Worm (Caenorhabditis elegans) whole organism, young adult: Measurements from ENCODE around the gene C18B2.5.

Source experiments
- B0035.1 ChIP-seq: sonication (generic microtip); optimal IDR thresholded peaks from 2 replicates; lab custom pipeline; 2016; ENCODE audit warnings: missing genetic modification characterization, mild to moderate bottlenecking, missing compliant biosample characterization, missing genotype, missing genetic modification reagents
- B0336.3 ChIP-seq: fragments of 200-800 bp; sonication (Bioruptor generic); IDR thresholded peaks from 2 replicates; pipeline ENCODE4 v1.3.6; 2022; ENCODE audit warnings: missing genetic modification characterization, missing compliant biosample characterization
- C06A6.2 ChIP-seq: fragments of 200-800 bp; sonication (Bioruptor generic); conservative IDR thresholded peaks from 2 replicates; pipeline ENCODE4 v1.3.6; 2022; ENCODE audit warnings: missing genetic modification characterization, missing compliant biosample characterization
- F33H1.4 ChIP-seq: fragments of 200-800 bp; sonication (Bioruptor generic); IDR thresholded peaks from 2 replicates; pipeline ENCODE4 v1.3.6; 2022; ENCODE audit warnings: missing genetic modification reagents, missing genetic modification characterization, missing compliant biosample characterization
- F55B11.4 ChIP-seq: sonication (generic microtip); optimal IDR thresholded peaks from 2 replicates; lab custom pipeline; 2016; ENCODE audit warnings: missing compliant biosample characterization, missing genetic modification characterization, borderline replicate concordance; ENCODE audit not compliant: insufficient read depth
- F57C9.4 ChIP-seq: sonication (generic microtip); optimal IDR thresholded peaks from 2 replicates; lab custom pipeline; 2017; ENCODE audit warnings: mild to moderate bottlenecking, missing genetic modification characterization, missing compliant biosample characterization
- K11D2.4 ChIP-seq: fragments of 200-800 bp; sonication (Bioruptor generic); IDR thresholded peaks from 2 replicates; pipeline ENCODE4 v1.3.6; 2022; ENCODE audit warnings: missing genetic modification reagents, missing genetic modification characterization, missing compliant biosample characterization
- Y53F4B.3 ChIP-seq: fragments of 200-800 bp; sonication (Bioruptor generic); IDR thresholded peaks from 2 replicates; pipeline ENCODE4 v1.3.6; 2022; ENCODE audit warnings: missing genetic modification reagents, missing genetic modification characterization, missing compliant biosample characterization
- Y53G8AR.9 ChIP-seq: fragments of 200-800 bp; sonication (Bioruptor generic); conservative IDR thresholded peaks from 2 replicates; pipeline ENCODE4 v1.3.6; 2022; ENCODE audit warnings: missing genetic modification reagents, missing genetic modification characterization, missing compliant biosample characterization
- Y56A3A.18 ChIP-seq: fragments of 200-800 bp; sonication (Bioruptor generic); IDR thresholded peaks from 2 replicates; pipeline ENCODE4 v1.3.6; 2022; ENCODE audit warnings: missing genetic modification reagents, missing genetic modification characterization, missing compliant biosample characterization
- Y95B8A.8 ChIP-seq: fragments of 200-800 bp; sonication (Bioruptor generic); IDR thresholded peaks from 2 replicates; pipeline ENCODE4 v1.3.6; 2022; ENCODE audit warnings: missing genetic modification reagents, missing genetic modification characterization, missing compliant biosample characterization
- ZK185.1 ChIP-seq: sonication (generic microtip); optimal IDR thresholded peaks from 2 replicates; lab custom pipeline; 2016; ENCODE audit warnings: mild to moderate bottlenecking, missing genetic modification characterization, missing compliant biosample characterization; ENCODE audit not compliant: poor library complexity, severe bottlenecking
- ama-1 ChIP-seq, 3 experiments: fragments of 150-350 bp in 1 of 3; sonication (generic microtip) in 2 of 3; optimal IDR thresholded peaks; 2 replicates each; lab custom pipeline; 2014 to 2018; ENCODE audit warnings: missing biosample characterization in 2 of 3, missing genetic modification characterization in 2 of 3, missing genetic modification reagents in 2 of 3
- aptf-3 ChIP-seq: fragments of 200-800 bp; sonication (Bioruptor generic); IDR thresholded peaks from 2 replicates; pipeline ENCODE4 v1.3.6; 2022; ENCODE audit warnings: missing genetic modification characterization, missing compliant biosample characterization
- attf-5 ChIP-seq: fragments of 200-800 bp; sonication (Bioruptor generic); optimal IDR thresholded peaks from 2 replicates; lab custom pipeline; 2018; ENCODE audit warnings: mild to moderate bottlenecking, missing genetic modification characterization, missing compliant biosample characterization
- bed-1 ChIP-seq: fragments of 200-800 bp; sonication (Bioruptor generic); IDR thresholded peaks from 2 replicates; pipeline ENCODE4 v1.3.6; 2022; ENCODE audit warnings: missing genetic modification reagents, missing genetic modification characterization, missing compliant biosample characterization
- bed-2 ChIP-seq: fragments of 200-800 bp; sonication (Bioruptor generic); IDR thresholded peaks from 2 replicates; pipeline ENCODE4 v1.3.6; 2022; ENCODE audit warnings: missing genetic modification reagents, missing genetic modification characterization, missing compliant biosample characterization
- cebp-2 ChIP-seq: fragments of 200-800 bp; sonication (Bioruptor generic); IDR thresholded peaks from 2 replicates; pipeline ENCODE4 v1.3.6; 2022; ENCODE audit warnings: missing genetic modification characterization, missing compliant biosample characterization
- ceh-79 ChIP-seq: sonication (generic microtip); optimal IDR thresholded peaks from 2 replicates; lab custom pipeline; 2017; ENCODE audit warnings: mild to moderate bottlenecking, missing genetic modification characterization, missing compliant biosample characterization
- chd-7 ChIP-seq: sonication (generic microtip); optimal IDR thresholded peaks from 2 replicates; lab custom pipeline; 2016; ENCODE audit warnings: mild to moderate bottlenecking, missing genetic modification characterization, moderate library complexity, missing compliant biosample characterization
- dpff-1 ChIP-seq: sonication (generic microtip); optimal IDR thresholded peaks from 2 replicates; lab custom pipeline; 2017; ENCODE audit warnings: mild to moderate bottlenecking, missing genetic modification characterization, missing compliant biosample characterization
- egl-18 ChIP-seq: fragments of 200-800 bp; sonication (Bioruptor generic); IDR thresholded peaks from 2 replicates; pipeline ENCODE4 v1.3.6; 2022; ENCODE audit warnings: missing genetic modification reagents, missing genetic modification characterization, missing compliant biosample characterization
- egrh-3 ChIP-seq: fragments of 200-800 bp; sonication (Bioruptor generic); IDR thresholded peaks from 2 replicates; pipeline ENCODE4 v1.3.6; 2022; ENCODE audit warnings: missing genetic modification reagents, missing genetic modification characterization, missing compliant biosample characterization
- gei-17 ChIP-seq: fragments of 200-800 bp; sonication (Bioruptor generic); optimal IDR thresholded peaks from 2 replicates; lab custom pipeline; 2018; ENCODE audit warnings: mild to moderate bottlenecking, missing genetic modification characterization, missing compliant biosample characterization
- lin-35 ChIP-seq, 3 experiments: fragments of 150-350 bp in 2 of 3; sonication (generic microtip) in 1 of 3; optimal IDR thresholded peaks; 2 replicates each; lab custom pipeline; 2014 to 2018; ENCODE audit warnings: missing biosample characterization in 3 of 3, missing genetic modification characterization in 3 of 3, missing genetic modification reagents in 3 of 3
- lir-1 ChIP-seq: fragments of 200-800 bp; sonication (Bioruptor generic); conservative IDR thresholded peaks from 2 replicates; pipeline ENCODE4 v1.3.6; 2022; ENCODE audit warnings: missing genetic modification reagents, missing genetic modification characterization, missing compliant biosample characterization
- madf-10 ChIP-seq: sonication (generic microtip); optimal IDR thresholded peaks from 2 replicates; lab custom pipeline; 2016; ENCODE audit warnings: mild to moderate bottlenecking, missing genetic modification characterization, missing compliant biosample characterization
- mel-28 ChIP-seq: sonication (generic microtip); optimal IDR thresholded peaks from 2 replicates; lab custom pipeline; 2016; ENCODE audit warnings: borderline replicate concordance, mild to moderate bottlenecking, missing genetic modification characterization, missing compliant biosample characterization
- mxl-1 ChIP-seq: sonication (generic microtip); optimal IDR thresholded peaks from 2 replicates; lab custom pipeline; 2016; ENCODE audit warnings: missing genetic modification characterization, missing compliant biosample characterization
- nfya-2 ChIP-seq: fragments of 200-800 bp; sonication (Bioruptor generic); IDR thresholded peaks from 2 replicates; pipeline ENCODE4 v1.3.6; 2022; ENCODE audit warnings: missing genetic modification reagents, missing genetic modification characterization, missing compliant biosample characterization
- nhr-120 ChIP-seq: fragments of 200-800 bp; sonication (Bioruptor generic); IDR thresholded peaks from 2 replicates; pipeline ENCODE4 v1.3.6; 2022; ENCODE audit warnings: missing genetic modification characterization, missing compliant biosample characterization
- nhr-27 ChIP-seq: fragments of 200-800 bp; sonication (Bioruptor generic); optimal IDR thresholded peaks from 2 replicates; lab custom pipeline; 2018; ENCODE audit warnings: mild to moderate bottlenecking, missing genetic modification characterization, moderate library complexity, missing compliant biosample characterization
- nhr-80 ChIP-seq: sonication (generic microtip); optimal IDR thresholded peaks from 2 replicates; lab custom pipeline; 2016; ENCODE audit warnings: missing genetic modification characterization, missing compliant biosample characterization
- pbrm-1 ChIP-seq: fragments of 200-800 bp; sonication (Bioruptor generic); IDR thresholded peaks from 2 replicates; pipeline ENCODE4 v1.3.6; 2022; ENCODE audit warnings: missing genetic modification reagents, missing genetic modification characterization, missing compliant biosample characterization
- rcor-1 ChIP-seq: fragments of 200-800 bp; sonication (Bioruptor generic); IDR thresholded peaks from 2 replicates; pipeline ENCODE4 v1.3.6; 2022; ENCODE audit warnings: missing genetic modification reagents, missing genetic modification characterization, missing compliant biosample characterization
- repo-1 ChIP-seq: sonication (generic microtip); optimal IDR thresholded peaks from 2 replicates; lab custom pipeline; 2017; ENCODE audit warnings: mild to moderate bottlenecking, missing genetic modification characterization, missing compliant biosample characterization
- rpc-1 ChIP-seq, 2 experiments: fragments of 150-350 bp in 1 of 2; sonication (generic microtip) in 1 of 2; optimal IDR thresholded peaks; 2 replicates each; lab custom pipeline; 2014 to 2018; ENCODE audit warnings: missing biosample characterization in 1 of 2, missing genetic modification characterization in 1 of 2, missing genetic modification reagents in 1 of 2, missing genotype in 1 of 2
- sdz-38 ChIP-seq: sonication (generic microtip); optimal IDR thresholded peaks from 2 replicates; lab custom pipeline; 2016; ENCODE audit warnings: missing genotype, missing genetic modification characterization, missing compliant biosample characterization
- snpc-1.3 ChIP-seq: sonication (generic microtip); optimal IDR thresholded peaks from 2 replicates; lab custom pipeline; 2017; ENCODE audit warnings: missing genetic modification characterization, mild to moderate bottlenecking, missing compliant biosample characterization, antibody characterized with exemption, moderate library complexity, missing genotype, missing genetic modification reagents; ENCODE audit not compliant: insufficient read depth
- snpc-4 ChIP-seq, 5 experiments: fragments of 150-350 bp in 1 of 5; sonication (generic microtip) in 4 of 5; optimal IDR thresholded peaks; 2 replicates each; lab custom pipeline; 2014 to 2018; ENCODE audit warnings: missing genetic modification characterization in 5 of 5, missing biosample characterization in 3 of 5, antibody characterized with exemption in 2 of 5, mild to moderate bottlenecking in 2 of 5, missing compliant biosample characterization in 2 of 5, missing genotype in 2 of 5, moderate library complexity in 2 of 5, missing genetic modification reagents in 1 of 5
- sptf-2 ChIP-seq: fragments of 200-800 bp; sonication (Bioruptor generic); optimal IDR thresholded peaks from 2 replicates; lab custom pipeline; 2018; ENCODE audit warnings: mild to moderate bottlenecking, missing genetic modification characterization, missing compliant biosample characterization
- tbp1 ChIP-seq: fragments of 200-800 bp; sonication (Bioruptor generic); optimal IDR thresholded peaks from 2 replicates; lab custom pipeline; 2018; ENCODE audit warnings: mild to moderate bottlenecking, missing genetic modification characterization, missing compliant biosample characterization
- tbx-9 ChIP-seq: sonication (generic microtip); optimal IDR thresholded peaks from 2 replicates; lab custom pipeline; 2016; ENCODE audit warnings: borderline replicate concordance, missing genetic modification characterization, inconsistent platforms, missing compliant biosample characterization
- tlf-1 ChIP-seq: fragments of 200-800 bp; sonication (Bioruptor generic); optimal IDR thresholded peaks from 2 replicates; lab custom pipeline; 2018; ENCODE audit warnings: mild to moderate bottlenecking, missing genetic modification characterization, missing compliant biosample characterization
- unc-62 ChIP-seq: fragments of 150-350 bp; optimal IDR thresholded peaks from 2 replicates; lab custom pipeline; 2014; ENCODE audit warnings: missing biosample characterization, missing genetic modification reagents, missing genetic modification characterization
- zfh-2 ChIP-seq: fragments of 200-800 bp; sonication (Bioruptor generic); conservative IDR thresholded peaks from 2 replicates; pipeline ENCODE4 v1.3.6; 2022; ENCODE audit warnings: missing genetic modification reagents, missing genetic modification characterization, missing compliant biosample characterization
- ztf-18 ChIP-seq: sonication (generic microtip); optimal IDR thresholded peaks from 2 replicates; lab custom pipeline; 2016; ENCODE audit warnings: missing genotype, mild to moderate bottlenecking, missing genetic modification characterization, missing compliant biosample characterization
- ztf-6 ChIP-seq: fragments of 200-800 bp; sonication (Bioruptor generic); IDR thresholded peaks from 2 replicates; pipeline ENCODE4 v1.3.6; 2022; ENCODE audit warnings: missing genetic modification reagents, missing genetic modification characterization, missing compliant biosample characterization

C18B2.5 gene

ce11 chrX:3605727-3606126, 5.2 kb downstream of the C18B2.5 start, which contains the start of gene C18B2.4 (continued):
- TF ChIP-seq snpc-4 (GFP tag; optimal IDR thresholded peaks at IDR 0.05; lab: Kevin White, UChicago): peak; percentile 21
- peak in 2 of 4 experiments; percentile 23 to 65 for TF ChIP-seq snpc-4 (tag; optimal IDR thresholded peaks at IDR 0.05; lab: Kevin White, UChicago)
- TF ChIP-seq ZK185.1: peak; percentile 64
- peak; percentile 96 for TF ChIP-seq nhr-80 (tag; lab: Kevin White, UChicago)
- TF ChIP-seq lin-35 (GFP tag; optimal IDR thresholded peaks at IDR 0.05; lab: Kevin White, UChicago): peak in 1 of 3 experiments; percentile 52
- TF ChIP-seq sptf-2 (GFP tag; lab: Kevin White, UChicago): peak; percentile 30
- no peak for TF ChIP-seq C06A6.2
- TF ChIP-seq nhr-120 (GFP tag; lab: Robert Waterston, UW): no peak
- TF ChIP-seq Y53G8AR.9 (GFP tag; lab: Robert Waterston, UW): no peak
- TF ChIP-seq egl-18 (GFP tag; lab: Robert Waterston, UW): no peak
- peak; percentile 90 for TF ChIP-seq zfh-2 (GFP tag; lab: Robert Waterston, UW)
- no peak for TF ChIP-seq ztf-6 (GFP tag; lab: Robert Waterston, UW)
- TF ChIP-seq gei-17 (GFP tag; lab: Kevin White, UChicago): no peak
- TF ChIP-seq B0336.3 (GFP tag; lab: Robert Waterston, UW): peak; percentile 61; the same call in 1 of the 2 replicates
- TF ChIP-seq bed-2 (GFP tag; lab: Robert Waterston, UW): no peak
- TF ChIP-seq nhr-27 (tag; lab: Kevin White, UChicago): no peak
- TF ChIP-seq mel-28 (tag; lab: Kevin White, UChicago): no peak
- TF ChIP-seq sdz-38: no peak
- no peak for TF ChIP-seq cebp-2 (GFP tag; lab: Robert Waterston, UW)
- TF ChIP-seq ceh-79 (tag; lab: Kevin White, UChicago): no peak
- TF ChIP-seq F55B11.4 (tag; lab: Kevin White, UChicago): no peak
- TF ChIP-seq mxl-1 (tag; lab: Kevin White, UChicago): no peak
- peak; percentile 30 for TF ChIP-seq chd-7
- no peak for TF ChIP-seq Y95B8A.8 (GFP tag; lab: Robert Waterston, UW)
- TF ChIP-seq B0035.1 (tag; lab: Kevin White, UChicago): no peak
- no peak for TF ChIP-seq ama-1 (optimal IDR thresholded peaks at IDR 0.05; lab: Kevin White, UChicago)
- TF ChIP-seq ama-1 (GFP tag; optimal IDR thresholded peaks at IDR 0.05; lab: Kevin White, UChicago): no peak
- TF ChIP-seq nfya-2 (GFP tag; lab: Robert Waterston, UW): no peak
- peak; percentile 80 for TF ChIP-seq unc-62 (GFP tag; lab: Kevin White, UChicago)
- peak; percentile 41; the same call in 1 of the 2 replicates for TF ChIP-seq K11D2.4 (GFP tag; lab: Robert Waterston, UW)
- no peak for TF ChIP-seq bed-1 (GFP tag; lab: Robert Waterston, UW)
- no peak for TF ChIP-seq dpff-1 (tag; lab: Kevin White, UChicago)
- TF ChIP-seq repo-1 (tag; lab: Kevin White, UChicago): no peak
- no peak for TF ChIP-seq snpc-1.3 (tag; lab: Kevin White, UChicago)
- peak; percentile 10 for TF ChIP-seq madf-10 (tag; lab: Kevin White, UChicago)
- peak; percentile 47; the same call in 1 of the 2 replicates for TF ChIP-seq pbrm-1 (GFP tag; lab: Robert Waterston, UW)
- no peak for TF ChIP-seq Y53F4B.3 (GFP tag; lab: Robert Waterston, UW)
- no peak for TF ChIP-seq tbx-9 (tag; lab: Kevin White, UChicago)
- peak; percentile 20 for TF ChIP-seq tlf-1 (GFP tag; lab: Kevin White, UChicago)
- no peak for TF ChIP-seq Y56A3A.18 (GFP tag; lab: Robert Waterston, UW)
- TF ChIP-seq egrh-3 (GFP tag; lab: Robert Waterston, UW): no peak
- TF ChIP-seq F57C9.4 (tag; lab: Kevin White, UChicago): no peak
- 0 out of 2 replicates have a peak, but pooled peaks have one; percentile 27 for TF ChIP-seq lir-1
- no peak for TF ChIP-seq aptf-3
- TF ChIP-seq ztf-18: peak; percentile 8
- no peak for TF ChIP-seq rpc-1 (optimal IDR thresholded peaks at IDR 0.05; lab: Kevin White, UChicago)
- TF ChIP-seq rpc-1 (tag; optimal IDR thresholded peaks at IDR 0.05; lab: Kevin White, UChicago): no peak
- no peak for TF ChIP-seq rcor-1 (GFP tag; lab: Robert Waterston, UW)
- no peak for TF ChIP-seq F33H1.4 (GFP tag; lab: Robert Waterston, UW)
- TF ChIP-seq attf-5 (GFP tag; lab: Kevin White, UChicago): peak; percentile 94
- TF ChIP-seq tbp1 (GFP tag; lab: Kevin White, UChicago): peak; percentile 42
